Fruit fly (Drosophila melanogaster) Kc167 (cell line): ENCODE measurements around the gene cpo.

Source experiments
- Sin3A ChIP-seq: fragments of >200 bp; optimal IDR thresholded peaks from 2 replicates; lab custom pipeline; 2018; ENCODE audit warnings: missing external identifiers
- h ChIP-seq: fragments of >200 bp; optimal IDR thresholded peaks from 3 replicates; lab custom pipeline; 2018; ENCODE audit warnings: missing external identifiers
- insv ChIP-seq: fragments of >200 bp; optimal IDR thresholded peaks from 3 replicates; lab custom pipeline; 2018; ENCODE audit warnings: missing external identifiers
- psq ChIP-seq: fragments of >200 bp; optimal IDR thresholded peaks from 2 replicates; lab custom pipeline; 2017; ENCODE audit warnings: missing external identifiers

DNA sequence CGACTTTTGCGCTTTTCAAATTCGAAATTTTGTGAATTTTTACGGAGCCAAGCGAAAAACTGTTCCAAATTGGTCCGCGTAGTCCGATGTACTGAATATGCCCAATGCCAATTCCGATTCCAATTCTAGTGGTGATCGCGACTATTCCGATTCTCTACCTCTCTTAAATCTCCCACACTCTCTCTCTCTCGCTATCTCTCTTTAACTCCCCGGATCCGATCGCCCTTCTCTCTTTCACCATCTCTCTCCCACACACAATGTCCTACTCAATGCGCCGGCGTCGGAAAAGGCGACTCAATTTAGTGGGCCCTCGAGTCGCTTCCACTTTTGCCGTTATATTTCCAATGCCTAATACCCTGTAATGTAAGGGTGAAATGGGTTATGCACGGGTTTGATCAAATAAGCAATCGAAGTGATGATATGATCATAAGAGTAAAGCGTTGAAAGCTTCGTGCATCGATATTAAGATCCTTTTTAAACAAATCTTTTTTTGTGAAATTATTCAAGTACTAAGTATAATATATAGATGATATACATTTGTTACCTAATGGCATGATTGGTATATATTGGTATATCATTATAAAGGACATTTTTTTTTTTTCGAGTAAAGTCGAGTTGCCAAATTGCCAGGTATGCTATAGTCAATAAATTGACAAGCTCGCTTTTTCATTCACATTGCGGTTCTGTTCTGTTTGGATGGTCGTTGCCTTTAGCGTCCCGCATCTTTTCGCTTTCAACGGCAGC is 129.8 kb downstream of the cpo start:
- TF ChIP-seq Sin3A (lab: Kevin White, UChicago) (no peak), psq (lab: Kevin White, UChicago) (no peak), insv (lab: Kevin White, UChicago) (no peak), h (no peak)
